Fruit fly (Drosophila melanogaster): ENCODE results near the gene ArgRS.

The ArgRS gene

DNA sequence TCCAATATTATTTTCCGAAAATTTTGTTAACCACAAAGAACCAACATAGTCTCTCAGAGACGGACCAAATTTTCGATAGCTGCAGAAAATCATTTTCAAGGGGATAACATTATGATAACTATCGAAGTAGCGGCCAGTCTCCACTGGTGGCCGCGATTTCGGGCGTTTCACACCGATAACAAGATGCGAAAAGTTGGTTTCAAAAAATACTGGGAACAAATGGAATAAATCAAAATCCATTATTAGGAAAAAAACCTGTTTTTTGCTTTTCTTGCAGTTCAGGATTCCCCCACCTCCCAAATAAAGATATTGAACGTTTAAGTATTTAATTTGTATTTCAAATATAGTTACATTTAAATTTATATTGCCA lies 43.3 kb upstream of the ArgRS start, which contains the start of gene tay (continued):
- TF ChIP-seq CTCF (GFP tag; optimal IDR thresholded peaks at IDR 0.05) (no peak), CG12236 (GFP tag; optimal IDR thresholded peaks at IDR 0.05) (no peak), Dll (GFP tag; IDR thresholded peaks at IDR 0.05; ENCODE audit: partially characterized antibody) (no peak), hb (GFP tag; IDR thresholded peaks at IDR 0.05; ENCODE audit: partially characterized antibody) (peak; percentile 42; the same call in 1 of the 3 replicates), da (GFP tag; optimal IDR thresholded peaks at IDR 0.05) (no peak), Hmr (GFP tag; optimal IDR thresholded peaks at IDR 0.05) (no peak), peb (GFP tag; IDR thresholded peaks at IDR 0.05) (no peak), odd (GFP tag; optimal IDR thresholded peaks at IDR 0.05) (no peak), CG7928 (GFP tag; optimal IDR thresholded peaks at IDR 0.05) (no peak), CG33557 (GFP tag; optimal IDR thresholded peaks at IDR 0.05) (no peak), CG31224 (GFP tag; IDR thresholded peaks at IDR 0.05) (no peak), Ada2b (GFP tag; IDR thresholded peaks at IDR 0.05) (no peak), CG7271 (tag; optimal IDR thresholded peaks at IDR 0.05) (no peak), Dad (GFP tag; optimal IDR thresholded peaks at IDR 0.05) (no peak), CG13296 (GFP tag; optimal IDR thresholded peaks at IDR 0.05) (no peak), ranshi (GFP tag; IDR thresholded peaks at IDR 0.05) (no peak), CG6683 (GFP tag; optimal IDR thresholded peaks at IDR 0.05) (no peak), Asciz (GFP tag; optimal IDR thresholded peaks at IDR 0.05) (no peak), sim (GFP tag; IDR thresholded peaks at IDR 0.05) (no peak), knrl (GFP tag; IDR thresholded peaks at IDR 0.05; ENCODE audit: partially characterized antibody) (peak; percentile 71), Trl (optimal IDR thresholded peaks at IDR 0.05) (no peak), Trl (GFP tag; optimal IDR thresholded peaks at IDR 0.05) (no peak), h (optimal IDR thresholded peaks at IDR 0.05) (no peak), Ets97D (GFP tag; optimal IDR thresholded peaks at IDR 0.05) (peak; percentile 32), grau (tag; optimal IDR thresholded peaks at IDR 0.05) (no peak), fd3F (GFP tag; optimal IDR thresholded peaks at IDR 0.05) (no peak), CG8924 (tag; optimal IDR thresholded peaks at IDR 0.05) (no peak), sens-2 (GFP tag; IDR thresholded peaks at IDR 0.05) (no peak), CG10654 (GFP tag; optimal IDR thresholded peaks at IDR 0.05) (no peak), Ets65A (GFP tag) (no peak), Max (GFP tag; optimal IDR thresholded peaks at IDR 0.05) (no peak), bowl (GFP tag; IDR thresholded peaks at IDR 0.05) (no peak), CG3726 (GFP tag; IDR thresholded peaks at IDR 0.05) (no peak), pzg (GFP tag; optimal IDR thresholded peaks at IDR 0.05) (peak; percentile 84), CG13894 (tag; optimal IDR thresholded peaks at IDR 0.05) (peak; percentile 58), zen (tag; optimal IDR thresholded peaks at IDR 0.05) (no peak), CG3163 (GFP tag; optimal IDR thresholded peaks at IDR 0.05) (no peak), CG10209 (GFP tag; optimal IDR thresholded peaks at IDR 0.05) (no peak), CG8765 (GFP tag; IDR thresholded peaks at IDR 0.05) (no peak), CG16779 (GFP tag; IDR thresholded peaks at IDR 0.05) (no peak), CG4854 (GFP tag; optimal IDR thresholded peaks at IDR 0.05) (no peak), CG11398 (GFP tag; optimal IDR thresholded peaks at IDR 0.05) (no peak), sd (tag; optimal IDR thresholded peaks at IDR 0.05) (no peak), toy (GFP tag; IDR thresholded peaks at IDR 0.05) (no peak), gro (GFP tag; optimal IDR thresholded peaks at IDR 0.05) (no peak), Hand (GFP tag; optimal IDR thresholded peaks at IDR 0.05) (no peak), gsb-n (tag; optimal IDR thresholded peaks at IDR 0.05) (no peak), row (GFP tag; IDR thresholded peaks at IDR 0.05) (peak; percentile 79), tx (GFP tag; optimal IDR thresholded peaks at IDR 0.05) (no peak), CG32772 (GFP tag; IDR thresholded peaks at IDR 0.05) (no peak), ase (GFP tag; IDR thresholded peaks at IDR 0.05) (no peak), BEAF-32 (GFP tag; optimal IDR thresholded peaks at IDR 0.05) (peak; percentile 81), CG16813 (GFP tag; IDR thresholded peaks at IDR 0.05; ENCODE audit: partially characterized antibody) (peak; percentile 80), CG9437 (GFP tag; optimal IDR thresholded peaks at IDR 0.05) (no peak)
